Fruit fly (Drosophila melanogaster) whole organism, embryonic: ENCODE results near the gene Delta.

Source experiments
- BEAF-32 ChIP-seq: fragments of 200-800 bp; sonication (Bioruptor generic); optimal IDR thresholded peaks from 3 replicates; lab custom pipeline; 2017; ENCODE audit warnings: missing biosample characterization, missing genetic modification characterization, mild to moderate bottlenecking, moderate library complexity, missing genetic modification reagents
- BtbVII ChIP-seq: fragments of 200-800 bp; sonication (Bioruptor generic); optimal IDR thresholded peaks from 3 replicates; lab custom pipeline; 2017; ENCODE audit warnings: missing biosample characterization, mild to moderate bottlenecking, missing genetic modification characterization
- CG12299 ChIP-seq: fragments of 200-800 bp; sonication (Bioruptor generic); optimal IDR thresholded peaks from 2 replicates; lab custom pipeline; 2018; ENCODE audit warnings: missing biosample characterization, mild to moderate bottlenecking, missing genetic modification characterization
- CG1233 ChIP-seq: fragments of 200-800 bp; sonication (Bioruptor generic); optimal IDR thresholded peaks from 4 replicates; lab custom pipeline; 2018; ENCODE audit warnings: missing biosample characterization, mild to moderate bottlenecking, missing genetic modification characterization
- CG13894 ChIP-seq: fragments of 200-800 bp; sonication (Bioruptor generic); optimal IDR thresholded peaks from 3 replicates; lab custom pipeline; 2018; ENCODE audit warnings: missing biosample characterization, mild to moderate bottlenecking, missing genetic modification characterization, moderate library complexity
- CG17328 ChIP-seq: fragments of 200-800 bp; sonication (Bioruptor generic); IDR thresholded peaks from 2 replicates; pipeline ENCODE4 v1.3.6; 2022; ENCODE audit warnings: missing biosample characterization, missing genetic modification characterization
- CG17568 ChIP-seq: fragments of 200-800 bp; sonication (Bioruptor generic); optimal IDR thresholded peaks from 2 replicates; lab custom pipeline; 2018; ENCODE audit warnings: missing biosample characterization, mild to moderate bottlenecking, missing genetic modification characterization, moderate library complexity
- CG18764 ChIP-seq: fragments of 200-800 bp; sonication (Bioruptor generic); optimal IDR thresholded peaks from 3 replicates; lab custom pipeline; 2016; ENCODE audit warnings: missing biosample characterization, missing genetic modification characterization
- CG2199 ChIP-seq: fragments of 200-800 bp; sonication (Bioruptor generic); IDR thresholded peaks from 3 replicates; pipeline ENCODE4 v1.3.6; 2022; ENCODE audit warnings: missing biosample characterization, missing genetic modification characterization
- CG30020 ChIP-seq: fragments of 200-800 bp; optimal IDR thresholded peaks from 2 replicates; lab custom pipeline; 2019; ENCODE audit warnings: missing biosample characterization, mild to moderate bottlenecking, missing genetic modification characterization, moderate library complexity
- CG33557 ChIP-seq: fragments of 200-800 bp; sonication (Bioruptor generic); optimal IDR thresholded peaks from 2 replicates; lab custom pipeline; 2019; ENCODE audit warnings: missing biosample characterization, mild to moderate bottlenecking, missing genetic modification characterization, moderate library complexity
- CG5180 ChIP-seq: fragments of 200-800 bp; sonication (Bioruptor generic); optimal IDR thresholded peaks from 3 replicates; lab custom pipeline; 2017; ENCODE audit warnings: missing biosample characterization, missing genetic modification characterization, mild to moderate bottlenecking, moderate library complexity, missing genetic modification reagents
- CG6683 ChIP-seq: fragments of 200-800 bp; sonication (Bioruptor generic); optimal IDR thresholded peaks from 2 replicates; lab custom pipeline; 2017; ENCODE audit warnings: missing biosample characterization, mild to moderate bottlenecking, missing genetic modification characterization, missing genetic modification reagents
- CG7928 ChIP-seq: fragments of 200-800 bp; sonication (Bioruptor generic); optimal IDR thresholded peaks from 2 replicates; lab custom pipeline; 2017; ENCODE audit warnings: missing biosample characterization, mild to moderate bottlenecking, missing genetic modification characterization
- CG8089 ChIP-seq: fragments of 200-800 bp; sonication (Bioruptor generic); optimal IDR thresholded peaks from 3 replicates; lab custom pipeline; 2016; ENCODE audit warnings: missing biosample characterization, missing genetic modification characterization
- CG8924 ChIP-seq: fragments of 200-800 bp; optimal IDR thresholded peaks from 3 replicates; lab custom pipeline; 2019; ENCODE audit warnings: missing biosample characterization, mild to moderate bottlenecking, missing genetic modification characterization, moderate library complexity
- CoRest ChIP-seq: fragments of 200-800 bp; sonication (Bioruptor generic); optimal IDR thresholded peaks from 3 replicates; lab custom pipeline; 2018; ENCODE audit warnings: missing biosample characterization, mild to moderate bottlenecking, missing genetic modification characterization, moderate library complexity
- Dad ChIP-seq: fragments of 200-800 bp; sonication (Bioruptor generic); optimal IDR thresholded peaks from 3 replicates; lab custom pipeline; 2016; ENCODE audit warnings: missing biosample characterization, missing genetic modification characterization
- Elba2 ChIP-seq: fragments of 200-800 bp; sonication (Bioruptor generic); optimal IDR thresholded peaks from 3 replicates; lab custom pipeline; 2016; ENCODE audit warnings: missing biosample characterization, missing genetic modification characterization
- Ets65A ChIP-seq: fragments of 200-800 bp; sonication (Bioruptor generic); peaks from one replicate; lab custom pipeline; 2016; ENCODE audit warnings: missing biosample characterization, missing genetic modification characterization
- HLH3B ChIP-seq: fragments of 200-800 bp; sonication (Bioruptor generic); IDR thresholded peaks from 2 replicates; pipeline ENCODE4 v1.3.6; 2022; ENCODE audit warnings: missing biosample characterization, missing genetic modification characterization
- HLHmδ ChIP-seq: fragments of 200-800 bp; sonication (Bioruptor generic); optimal IDR thresholded peaks from 2 replicates; lab custom pipeline; 2018; ENCODE audit warnings: missing biosample characterization, mild to moderate bottlenecking, missing genetic modification characterization, moderate library complexity
- Ssrp ChIP-seq: fragments of 200-800 bp; sonication (Bioruptor generic); optimal IDR thresholded peaks from 2 replicates; lab custom pipeline; 2018; ENCODE audit warnings: missing biosample characterization, mild to moderate bottlenecking, missing genetic modification characterization, moderate library complexity
- Xrp1 ChIP-seq: fragments of 200-800 bp; sonication (Bioruptor generic); IDR thresholded peaks from 2 replicates; pipeline ENCODE4 v1.3.6; 2022; ENCODE audit warnings: missing biosample characterization, missing genetic modification characterization
- bigmax ChIP-seq: fragments of 200-800 bp; sonication (Bioruptor generic); optimal IDR thresholded peaks from 2 replicates; lab custom pipeline; 2018; ENCODE audit warnings: missing biosample characterization, mild to moderate bottlenecking, missing genetic modification characterization
- br ChIP-seq: fragments of >200 bp; optimal IDR thresholded peaks from 2 replicates; lab custom pipeline; 2017
- chinmo ChIP-seq: fragments of 200-800 bp; sonication (Bioruptor generic); IDR thresholded peaks from 4 replicates; pipeline ENCODE4 v1.3.6; 2022; ENCODE audit warnings: missing biosample characterization, missing genetic modification characterization; ENCODE audit not compliant: partially characterized antibody
- chm ChIP-seq: fragments of 200-800 bp; sonication (Bioruptor generic); IDR thresholded peaks from 2 replicates; pipeline ENCODE4 v1.3.6; 2022; ENCODE audit warnings: missing biosample characterization, missing genetic modification characterization
- crol ChIP-seq: fragments of 200-800 bp; sonication (Bioruptor generic); IDR thresholded peaks from 2 replicates; pipeline ENCODE4 v1.3.6; 2022; ENCODE audit warnings: missing biosample characterization, missing genetic modification characterization
- klu ChIP-seq: fragments of 200-800 bp; sonication (Bioruptor generic); IDR thresholded peaks from 2 replicates; pipeline ENCODE4 v1.3.6; 2022; ENCODE audit warnings: missing biosample characterization, missing genetic modification characterization
- kni ChIP-seq: fragments of 200-800 bp; sonication (Bioruptor generic); optimal IDR thresholded peaks from 3 replicates; lab custom pipeline; 2017; ENCODE audit warnings: mild to moderate bottlenecking, missing biosample characterization, missing genetic modification reagents, missing genetic modification characterization
- lmd ChIP-seq: fragments of 200-800 bp; sonication (Bioruptor generic); IDR thresholded peaks from 2 replicates; pipeline ENCODE4 v1.3.6; 2022; ENCODE audit warnings: missing biosample characterization, missing genetic modification characterization
- lov ChIP-seq, 2 experiments: fragments of 200-800 bp in 1 of 2; fragments of >200 bp in 1 of 2; sonication (Bioruptor generic) in 1 of 2; IDR thresholded peaks in 1 of 2; optimal IDR thresholded peaks in 1 of 2; 2 replicates in 1 of 2; 3 replicates in 1 of 2; pipeline versions ENCODE4 v1.3.6 to Lab custom; 2017 to 2022; ENCODE audit warnings: missing biosample characterization in 1 of 2, missing genetic modification characterization in 1 of 2
- mld ChIP-seq: fragments of 200-800 bp; sonication (Bioruptor generic); IDR thresholded peaks from 3 replicates; pipeline ENCODE4 v1.3.6; 2022; ENCODE audit warnings: missing biosample characterization, missing genetic modification characterization; ENCODE audit not compliant: partially characterized antibody
- oc ChIP-seq: fragments of 200-800 bp; sonication (Bioruptor generic); optimal IDR thresholded peaks from 2 replicates; lab custom pipeline; 2018; ENCODE audit warnings: missing biosample characterization, mild to moderate bottlenecking, missing genetic modification characterization, moderate library complexity
- org-1 ChIP-seq: fragments of 200-800 bp; sonication (Bioruptor generic); optimal IDR thresholded peaks from 2 replicates; lab custom pipeline; 2017; ENCODE audit warnings: missing biosample characterization, missing genetic modification characterization
- pb ChIP-seq: fragments of 200-800 bp; sonication (Bioruptor generic); optimal IDR thresholded peaks from 3 replicates; lab custom pipeline; 2016; ENCODE audit warnings: missing biosample characterization, missing genetic modification characterization
- phol ChIP-seq: fragments of 200-800 bp; sonication (Bioruptor generic); optimal IDR thresholded peaks from 3 replicates; lab custom pipeline; 2018; ENCODE audit warnings: missing biosample characterization, mild to moderate bottlenecking, missing genetic modification characterization, moderate library complexity
- psq ChIP-seq: fragments of 200-800 bp; sonication (Bioruptor generic); optimal IDR thresholded peaks from 2 replicates; lab custom pipeline; 2017; ENCODE audit warnings: missing biosample characterization, missing genetic modification characterization
- run ChIP-seq: fragments of 200-800 bp; sonication (Bioruptor generic); optimal IDR thresholded peaks from 3 replicates; lab custom pipeline; 2018; ENCODE audit warnings: missing biosample characterization, mild to moderate bottlenecking, missing genetic modification characterization
- sens ChIP-seq: fragments of 200-800 bp; sonication (Bioruptor generic); peaks from one replicate; lab custom pipeline; 2016; ENCODE audit warnings: missing biosample characterization, missing genetic modification characterization
- sr ChIP-seq: fragments of 200-800 bp; sonication (Bioruptor generic); IDR thresholded peaks from 3 replicates; pipeline ENCODE4 v1.3.6; 2022; ENCODE audit warnings: missing biosample characterization, missing genetic modification characterization
- tll ChIP-seq, 2 experiments: fragments of 200-800 bp in 1 of 2; fragments of >200 bp in 1 of 2; sonication (Bioruptor generic) in 1 of 2; optimal IDR thresholded peaks; 2 replicates each; lab custom pipeline; 2017 to 2019; ENCODE audit warnings: missing biosample characterization in 2 of 2, missing genetic modification characterization in 2 of 2, mild to moderate bottlenecking in 1 of 2, moderate library complexity in 1 of 2
- toy ChIP-seq: fragments of 200-800 bp; sonication (Bioruptor generic); IDR thresholded peaks from 2 replicates; pipeline ENCODE4 v1.3.6; 2022; ENCODE audit warnings: missing biosample characterization, missing genetic modification characterization
- twi ChIP-seq: fragments of 200-800 bp; optimal IDR thresholded peaks from 2 replicates; lab custom pipeline; 2019; ENCODE audit warnings: missing biosample characterization, mild to moderate bottlenecking, missing genetic modification characterization, moderate library complexity
- zen2 ChIP-seq: fragments of 200-800 bp; sonication (Bioruptor generic); IDR thresholded peaks from 3 replicates; pipeline ENCODE4 v1.3.6; 2022; ENCODE audit warnings: missing biosample characterization, missing genetic modification characterization; ENCODE audit not compliant: partially characterized antibody

The Delta gene

dm6 chr3R:19298202-19298601 is 27.8 kb downstream of the Delta start:
- TF ChIP-seq Ets65A (peak; percentile 56), pb (GFP tag; lab: Kevin White, UChicago) (no peak), twi (tag; lab: Kevin White, UChicago) (peak; percentile 35), kni (GFP tag; lab: Kevin White, UChicago) (peak; percentile 54), CG17568 (GFP tag; lab: Kevin White, UChicago) (peak; percentile 5), CG5180 (no peak), CG18764 (GFP tag; lab: Kevin White, UChicago) (no peak), CoRest (tag; lab: Kevin White, UChicago) (no peak), tll (GFP tag; optimal IDR thresholded peaks at IDR 0.05; lab: Kevin White, UChicago) (peak in 1 of 2 experiments; percentile 46), CG12299 (no peak), toy (GFP tag; lab: Robert Waterston, UW) (no peak), CG2199 (peak; percentile 63; the same call in 1 of the 3 replicates), HLHmδ (GFP tag; lab: Kevin White, UChicago) (peak; percentile 34), sens (GFP tag; lab: Kevin White, UChicago) (peak; percentile 1), HLH3B (GFP tag; lab: Robert Waterston, UW) (no peak), lmd (GFP tag; lab: Robert Waterston, UW) (no peak)

- TF ChIP-seq mld: no peak
- peak; percentile 21 for TF ChIP-seq Ets65A
- TF ChIP-seq, all 482 proteins: peak for 1
These were observed 28.4 kb downstream of the Delta start, which contains the start of gene CG44174 for dm6 chr3R:19297595-19297994. CG44174 (minus strand) TSS chr3R:19297695.

dm6 chr3R:19293873-19294272 is 32.1 kb downstream of the Delta start:
- TF ChIP-seq CG13894 (tag; lab: Kevin White, UChicago): no peak
- no peak for TF ChIP-seq bigmax (GFP tag; lab: Kevin White, UChicago)
- no peak for TF ChIP-seq Dad (GFP tag; lab: Kevin White, UChicago)
- no peak for TF ChIP-seq chm (GFP tag; lab: Robert Waterston, UW)
- TF ChIP-seq zen2 (GFP tag; lab: Robert Waterston, UW): no peak
- no peak for TF ChIP-seq BtbVII (GFP tag; lab: Kevin White, UChicago)
- no peak for TF ChIP-seq CG12299
- no peak for TF ChIP-seq org-1 (GFP tag; lab: Kevin White, UChicago)
- TF ChIP-seq phol (tag; lab: Kevin White, UChicago): no peak
- no peak for TF ChIP-seq CG33557 (GFP tag; lab: Kevin White, UChicago)
- no peak for TF ChIP-seq CG17328 (GFP tag; lab: Robert Waterston, UW)
- no peak for TF ChIP-seq run (tag; lab: Kevin White, UChicago)
- peak; percentile 4 for TF ChIP-seq CG8089 (GFP tag; lab: Kevin White, UChicago)
- TF ChIP-seq CG7928 (GFP tag; lab: Kevin White, UChicago): no peak
- no peak for TF ChIP-seq Xrp1 (GFP tag; lab: Robert Waterston, UW)
- TF ChIP-seq CG6683 (GFP tag; lab: Kevin White, UChicago): no peak
- no peak for TF ChIP-seq CG30020 (tag; lab: Kevin White, UChicago)
- no peak for TF ChIP-seq lmd (GFP tag; lab: Robert Waterston, UW)
- TF ChIP-seq crol: peak; percentile 64
- no peak for TF ChIP-seq lov (optimal IDR thresholded peaks at IDR 0.05; lab: Kevin White, UChicago)
- 0 out of 3 replicates have a peak, but pooled peaks have one; percentile 53 for TF ChIP-seq lov (GFP tag; IDR thresholded peaks at IDR 0.05; lab: Robert Waterston, UW)
- 0 out of 3 replicates have a peak, but pooled peaks have one; percentile 44 for TF ChIP-seq sr
- TF ChIP-seq oc (tag; lab: Kevin White, UChicago): peak; percentile 61
- TF ChIP-seq chinmo: 0 out of 4 replicates have a peak, but pooled peaks have one; percentile 35
- TF ChIP-seq klu (GFP tag; lab: Robert Waterston, UW): no peak
- TF ChIP-seq br (lab: Kevin White, UChicago): no peak
- TF ChIP-seq psq: no peak
- TF ChIP-seq CG8924: no peak
- no peak for TF ChIP-seq BEAF-32
- no peak for TF ChIP-seq CG1233
- TF ChIP-seq Elba2 (GFP tag; lab: Kevin White, UChicago): no peak
- TF ChIP-seq Ssrp (tag; lab: Kevin White, UChicago): no peak
